Fruit fly (Drosophila melanogaster): ENCODE data around the gene CG14624.

Gene CG14624

DNA sequence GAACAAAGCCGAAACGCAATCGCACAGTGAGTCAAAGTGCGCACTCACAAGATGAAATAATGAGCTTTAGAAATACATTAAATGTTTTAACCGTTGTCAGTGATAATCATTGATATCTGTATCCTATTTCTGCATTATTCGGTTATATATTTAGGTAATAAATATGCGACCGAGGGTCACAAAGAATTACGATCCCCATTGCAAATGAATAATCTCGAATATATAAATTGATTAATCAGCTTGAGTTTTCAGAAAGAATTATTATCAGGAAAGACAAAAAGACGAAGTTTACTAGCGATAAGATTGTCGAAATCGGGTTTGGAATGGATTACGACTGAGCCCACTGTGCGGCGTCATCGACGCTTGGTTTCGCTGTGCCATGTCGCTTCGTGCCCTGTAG lies 35.5 kb upstream of the CG14624 start (continued):
- TF ChIP-seq hb (GFP tag; IDR thresholded peaks at IDR 0.05; ENCODE audit: partially characterized antibody) (no peak), CG32767 (GFP tag; IDR thresholded peaks at IDR 0.05) (no peak), lola (GFP tag; optimal IDR thresholded peaks at IDR 0.05) (no peak), CG10267 (tag; optimal IDR thresholded peaks at IDR 0.05) (peak; percentile 8), pnt (GFP tag; optimal IDR thresholded peaks at IDR 0.05) (no peak), CG5245 (GFP tag; optimal IDR thresholded peaks at IDR 0.05) (no peak), al (GFP tag; IDR thresholded peaks at IDR 0.05) (0 out of 2 replicates have a peak, but pooled peaks have one; percentile 15), CG30431 (GFP tag; optimal IDR thresholded peaks at IDR 0.05) (no peak), Doc2 (GFP tag; IDR thresholded peaks at IDR 0.05) (no peak), exex (tag; optimal IDR thresholded peaks at IDR 0.05) (no peak), insv (GFP tag; optimal IDR thresholded peaks at IDR 0.05) (no peak), CG2116 (GFP tag; optimal IDR thresholded peaks at IDR 0.05) (no peak), sens-2 (GFP tag; IDR thresholded peaks at IDR 0.05) (no peak), BtbVII (GFP tag; optimal IDR thresholded peaks at IDR 0.05) (peak; percentile 61), Blimp-1 (GFP tag; optimal IDR thresholded peaks at IDR 0.05) (peak; percentile 11), Nf-YB (GFP tag; optimal IDR thresholded peaks at IDR 0.05) (no peak), h (optimal IDR thresholded peaks at IDR 0.05) (no peak), CG15514 (GFP tag; optimal IDR thresholded peaks at IDR 0.05) (peak; percentile 22), slbo (GFP tag; IDR thresholded peaks at IDR 0.05) (peak; percentile 28), B-H2 (GFP tag; optimal IDR thresholded peaks at IDR 0.05) (no peak), CG8765 (GFP tag; IDR thresholded peaks at IDR 0.05) (no peak), D (optimal IDR thresholded peaks at IDR 0.05) (no peak), D (GFP tag; optimal IDR thresholded peaks at IDR 0.05) (peak; percentile 4), lab (GFP tag; optimal IDR thresholded peaks at IDR 0.05) (peak; percentile 59), luna (GFP tag; optimal IDR thresholded peaks at IDR 0.05) (peak; percentile 13), btn (GFP tag; optimal IDR thresholded peaks at IDR 0.05) (no peak), CG17359 (tag; optimal IDR thresholded peaks at IDR 0.05) (no peak), tio (GFP tag; optimal IDR thresholded peaks at IDR 0.05) (peak; percentile 30), ci (GFP tag; IDR thresholded peaks at IDR 0.05) (no peak; the same call in 2 of the 3 replicates), CG7372 (GFP tag; IDR thresholded peaks at IDR 0.05) (no peak; the same call in 1 of the 2 replicates), gce (GFP tag; IDR thresholded peaks at IDR 0.05) (no peak), CG12659 (GFP tag; optimal IDR thresholded peaks at IDR 0.05) (peak; percentile 56), gcm2 (GFP tag; optimal IDR thresholded peaks at IDR 0.05) (no peak), Atf6 (GFP tag; IDR thresholded peaks at IDR 0.05) (peak; percentile 57), CG10565 (GFP tag; optimal IDR thresholded peaks at IDR 0.05) (no peak), sna (GFP tag; IDR thresholded peaks at IDR 0.05; ENCODE audit: partially characterized antibody) (no peak), Dfd (GFP tag; optimal IDR thresholded peaks at IDR 0.05) (no peak), CG31441 (GFP tag; IDR thresholded peaks at IDR 0.05) (peak; percentile 48), Bteb2 (GFP tag; optimal IDR thresholded peaks at IDR 0.05) (no peak), CG1602 (GFP tag; optimal IDR thresholded peaks at IDR 0.05) (no peak), br (optimal IDR thresholded peaks at IDR 0.05) (no peak), tap (tag; optimal IDR thresholded peaks at IDR 0.05) (peak; percentile 21), CG3995 (GFP tag; optimal IDR thresholded peaks at IDR 0.05) (no peak), CG10654 (GFP tag; optimal IDR thresholded peaks at IDR 0.05) (no peak), D19B (GFP tag; optimal IDR thresholded peaks at IDR 0.05) (peak; percentile 37), oc (tag; optimal IDR thresholded peaks at IDR 0.05) (no peak), CG6813 (GFP tag; optimal IDR thresholded peaks at IDR 0.05) (no peak), HLHmδ (GFP tag; optimal IDR thresholded peaks at IDR 0.05) (no peak), toy (GFP tag; IDR thresholded peaks at IDR 0.05) (no peak), CG14710 (tag; optimal IDR thresholded peaks at IDR 0.05) (no peak), CG18476 (GFP tag; optimal IDR thresholded peaks at IDR 0.05) (peak; percentile 48), Neu2 (GFP tag; optimal IDR thresholded peaks at IDR 0.05; ENCODE audit: borderline replicate concordance) (no peak)
